Worm (Caenorhabditis elegans): Measurements from ENCODE around the gene mrps-23.
A peak's percentile ranks its signal among the peaks of the same experiment; 100 is the strongest.

The mrps-23 gene

DNA sequence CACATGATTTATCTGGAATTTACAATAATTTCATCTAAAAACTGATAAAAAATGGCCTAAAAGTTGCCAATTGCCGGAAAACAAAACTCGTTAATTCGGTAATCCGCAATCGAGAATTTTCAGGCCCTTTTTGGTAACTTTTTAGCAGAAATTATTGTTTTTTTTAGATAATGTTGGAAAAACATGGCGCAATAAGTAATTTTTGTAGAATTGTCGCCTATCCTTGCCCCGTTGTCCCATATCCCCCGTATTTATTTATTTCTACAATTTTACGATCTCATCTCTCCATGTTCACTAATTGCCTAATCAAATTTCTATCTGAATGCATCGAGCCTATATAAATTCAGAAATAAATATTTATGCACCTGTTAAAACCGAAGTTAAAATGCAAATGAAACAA, 10.5 kb downstream of the mrps-23 start:
- TF ChIP-seq tbx-37 (GFP tag; conservative IDR thresholded peaks at IDR 0.05) (no peak), hmbx-1 (tag; optimal IDR thresholded peaks at IDR 0.05) (no peak)

DNA sequence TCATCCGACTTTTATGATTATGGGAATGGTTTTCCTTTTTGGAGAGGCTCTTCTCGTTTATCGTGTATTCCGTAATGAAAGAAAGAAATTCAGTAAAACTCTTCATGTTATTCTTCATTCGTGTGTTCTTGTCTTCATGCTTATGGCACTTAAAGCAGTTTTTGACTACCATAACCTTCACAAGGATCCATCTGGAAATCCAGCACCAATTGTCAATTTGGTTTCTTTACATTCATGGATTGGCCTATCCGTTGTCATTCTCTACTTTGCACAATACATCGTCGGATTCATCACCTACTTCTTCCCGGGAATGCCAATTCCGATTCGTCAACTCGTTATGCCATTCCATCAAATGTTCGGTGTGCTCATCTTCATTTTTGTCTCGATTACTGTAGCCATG, 11.8 kb downstream of the mrps-23 start:
- TF ChIP-seq ama-1 (optimal IDR thresholded peaks at IDR 0.05): no peak
- no peak for TF ChIP-seq B0310.2 (tag; optimal IDR thresholded peaks at IDR 0.05)
- TF ChIP-seq tbx-37 (GFP tag; conservative IDR thresholded peaks at IDR 0.05): no peak

DNA sequence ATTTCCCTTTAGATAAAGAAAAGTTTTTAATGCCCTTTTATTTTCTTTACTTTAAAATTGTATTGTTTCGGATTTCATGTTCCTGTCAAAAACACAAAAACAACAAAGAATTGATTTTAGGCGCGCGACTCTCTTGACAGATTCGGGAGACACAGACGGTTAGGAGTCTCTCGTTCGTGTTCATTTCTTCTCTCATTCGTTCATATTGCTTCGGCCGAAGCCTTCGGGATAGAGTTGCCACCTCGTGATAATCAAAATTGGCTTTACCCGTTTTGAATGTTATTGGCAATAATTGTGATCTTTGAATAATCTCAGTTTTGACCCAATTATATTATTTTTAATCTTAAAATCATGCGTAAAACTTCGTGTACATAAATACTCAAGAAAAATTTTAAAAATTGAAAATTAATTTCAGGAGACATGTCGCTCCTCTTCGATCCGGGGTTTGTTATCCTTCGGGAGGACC, 12.4 kb downstream of the mrps-23 start, which contains the start of gene F55H2.5:
Gene F55H2.5, plus strand, starts transcription at position 416 of the 466 bp plus-strand sequence.
- TF ChIP-seq hmbx-1 (tag; optimal IDR thresholded peaks at IDR 0.05) (no peak), pes-1 (GFP tag; IDR thresholded peaks at IDR 0.05) (no peak), tra-4 (tag; optimal IDR thresholded peaks at IDR 0.05) (no peak), ceh-13 (GFP tag; optimal IDR thresholded peaks at IDR 0.05) (no peak), tbx-11 (GFP tag; IDR thresholded peaks at IDR 0.05) (no peak), B0310.2 (tag; optimal IDR thresholded peaks at IDR 0.05) (no peak), flt-1 (GFP tag; IDR thresholded peaks at IDR 0.05) (no peak), scrt-1 (GFP tag; IDR thresholded peaks at IDR 0.05) (no peak), F13C5.2 (tag; optimal IDR thresholded peaks at IDR 0.05) (no peak), ets-7 (tag; optimal IDR thresholded peaks at IDR 0.05) (no peak), hnd-1 (tag; optimal IDR thresholded peaks at IDR 0.05) (no peak), sea-1 (GFP tag; conservative IDR thresholded peaks at IDR 0.05) (no peak), tbx-37 (GFP tag; conservative IDR thresholded peaks at IDR 0.05) (no peak), aly-1 (tag; optimal IDR thresholded peaks at IDR 0.05) (no peak), ama-1 (optimal IDR thresholded peaks at IDR 0.05) (no peak), ceh-36 (tag; optimal IDR thresholded peaks at IDR 0.05) (no peak), hmg-4 (GFP tag; optimal IDR thresholded peaks at IDR 0.05) (no peak)

DNA sequence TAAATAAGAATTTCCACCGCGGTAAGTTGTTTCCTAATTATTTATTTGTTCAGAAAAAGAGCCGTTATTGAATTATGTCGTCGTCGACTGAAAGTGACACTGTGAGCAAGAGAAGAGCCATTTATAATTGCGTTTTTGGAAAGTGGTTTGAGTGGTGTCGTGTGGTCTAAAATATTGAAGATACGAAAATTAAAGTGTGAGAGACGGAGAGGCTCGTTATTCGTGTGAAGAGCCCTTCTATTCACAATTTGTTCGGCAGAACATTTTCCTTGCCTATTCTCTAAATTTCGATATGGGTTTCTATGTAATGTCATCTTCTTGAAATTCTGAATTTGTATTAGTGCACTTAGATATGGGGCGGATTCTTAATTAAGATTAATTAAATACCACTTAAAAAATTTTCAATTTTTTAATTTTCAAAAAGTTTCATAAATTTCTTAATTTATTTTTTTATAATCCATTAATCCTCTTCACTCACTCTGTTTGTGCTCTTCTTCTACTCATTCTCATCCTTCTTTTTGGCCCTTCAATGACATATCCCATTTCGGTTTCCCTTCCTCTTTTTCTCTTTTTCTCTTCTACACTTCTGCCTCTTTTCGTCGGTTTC, 13.6 kb downstream of the mrps-23 start:
- TF ChIP-seq tra-4 (tag; optimal IDR thresholded peaks at IDR 0.05) (no peak), flt-1 (GFP tag; IDR thresholded peaks at IDR 0.05) (no peak), ceh-36 (tag; optimal IDR thresholded peaks at IDR 0.05) (no peak), sea-1 (GFP tag; conservative IDR thresholded peaks at IDR 0.05) (no peak), B0310.2 (tag; optimal IDR thresholded peaks at IDR 0.05) (no peak), tbx-37 (GFP tag; conservative IDR thresholded peaks at IDR 0.05) (no peak), ama-1 (optimal IDR thresholded peaks at IDR 0.05) (no peak), ceh-13 (GFP tag; optimal IDR thresholded peaks at IDR 0.05) (no peak), F13C5.2 (tag; optimal IDR thresholded peaks at IDR 0.05) (no peak), hmbx-1 (tag; optimal IDR thresholded peaks at IDR 0.05) (no peak), tbx-11 (GFP tag; IDR thresholded peaks at IDR 0.05) (no peak), hnd-1 (tag; optimal IDR thresholded peaks at IDR 0.05) (no peak), hmg-4 (GFP tag; optimal IDR thresholded peaks at IDR 0.05) (no peak), ets-7 (tag; optimal IDR thresholded peaks at IDR 0.05) (no peak), pes-1 (GFP tag; IDR thresholded peaks at IDR 0.05) (no peak), aly-1 (tag; optimal IDR thresholded peaks at IDR 0.05) (no peak)

DNA sequence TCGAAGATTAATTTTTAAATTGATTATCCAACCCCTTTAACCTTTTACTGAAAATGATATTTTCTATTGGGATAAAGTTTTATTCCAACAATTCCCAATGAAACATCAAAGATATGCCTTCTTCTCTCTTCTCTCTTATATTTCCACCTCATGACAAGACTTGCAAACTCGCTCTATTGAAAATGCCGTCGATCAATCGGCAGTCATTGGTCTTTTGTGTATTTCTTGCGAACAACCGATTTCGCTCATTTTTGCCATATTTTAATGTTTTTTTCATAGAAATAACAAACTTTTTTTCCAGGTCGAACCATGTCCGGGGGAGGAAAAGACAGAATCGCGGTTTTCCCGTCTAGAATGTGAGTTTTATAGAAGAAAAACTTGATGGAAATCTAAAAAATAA, 15.7 kb downstream of the mrps-23 start, which contains the start of gene vha-14:
Gene vha-14, plus strand, starts transcription at position 302 of the 400 bp plus-strand sequence.
- TF ChIP-seq hmg-4 (GFP tag; optimal IDR thresholded peaks at IDR 0.05): peak; percentile 6
- TF ChIP-seq B0310.2 (tag; optimal IDR thresholded peaks at IDR 0.05): no peak
- TF ChIP-seq F13C5.2 (tag; optimal IDR thresholded peaks at IDR 0.05): peak; percentile 1
- TF ChIP-seq ceh-36 (tag; optimal IDR thresholded peaks at IDR 0.05): no peak

DNA sequence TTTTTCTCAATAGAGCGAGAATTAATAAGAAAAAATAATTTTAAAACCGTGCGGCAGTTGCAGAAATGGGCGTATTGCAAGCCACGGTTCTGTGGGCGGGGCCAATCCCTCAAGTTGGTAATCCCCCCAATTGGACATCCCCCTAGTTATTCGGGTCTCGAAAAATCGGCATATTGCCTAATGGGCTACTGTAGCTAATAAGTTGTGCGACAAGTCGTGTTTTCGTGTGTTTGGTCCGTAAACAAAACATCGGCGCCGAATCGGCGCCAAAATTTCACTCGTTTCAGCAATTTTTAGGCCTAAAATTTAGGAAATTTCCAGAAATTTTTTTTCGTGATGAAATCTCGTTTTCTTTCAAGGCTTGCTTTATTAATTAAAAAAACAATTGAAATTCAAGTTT, 19.1 kb downstream of the mrps-23 start:
- TF ChIP-seq hmg-4 (GFP tag; optimal IDR thresholded peaks at IDR 0.05) (no peak), hmbx-1 (tag; optimal IDR thresholded peaks at IDR 0.05) (no peak), ceh-13 (GFP tag; optimal IDR thresholded peaks at IDR 0.05) (no peak), hnd-1 (tag; optimal IDR thresholded peaks at IDR 0.05) (no peak), scrt-1 (GFP tag; IDR thresholded peaks at IDR 0.05) (no peak), tbx-11 (GFP tag; IDR thresholded peaks at IDR 0.05) (no peak), pes-1 (GFP tag; IDR thresholded peaks at IDR 0.05) (no peak), ceh-36 (tag; optimal IDR thresholded peaks at IDR 0.05) (no peak), sea-1 (GFP tag; conservative IDR thresholded peaks at IDR 0.05) (no peak), ama-1 (optimal IDR thresholded peaks at IDR 0.05) (no peak), tbx-37 (GFP tag; conservative IDR thresholded peaks at IDR 0.05) (no peak), F13C5.2 (tag; optimal IDR thresholded peaks at IDR 0.05) (no peak), ets-7 (tag; optimal IDR thresholded peaks at IDR 0.05) (no peak), aly-1 (tag; optimal IDR thresholded peaks at IDR 0.05) (no peak), flt-1 (GFP tag; IDR thresholded peaks at IDR 0.05) (no peak), B0310.2 (tag; optimal IDR thresholded peaks at IDR 0.05) (no peak), tra-4 (tag; optimal IDR thresholded peaks at IDR 0.05) (no peak)

DNA sequence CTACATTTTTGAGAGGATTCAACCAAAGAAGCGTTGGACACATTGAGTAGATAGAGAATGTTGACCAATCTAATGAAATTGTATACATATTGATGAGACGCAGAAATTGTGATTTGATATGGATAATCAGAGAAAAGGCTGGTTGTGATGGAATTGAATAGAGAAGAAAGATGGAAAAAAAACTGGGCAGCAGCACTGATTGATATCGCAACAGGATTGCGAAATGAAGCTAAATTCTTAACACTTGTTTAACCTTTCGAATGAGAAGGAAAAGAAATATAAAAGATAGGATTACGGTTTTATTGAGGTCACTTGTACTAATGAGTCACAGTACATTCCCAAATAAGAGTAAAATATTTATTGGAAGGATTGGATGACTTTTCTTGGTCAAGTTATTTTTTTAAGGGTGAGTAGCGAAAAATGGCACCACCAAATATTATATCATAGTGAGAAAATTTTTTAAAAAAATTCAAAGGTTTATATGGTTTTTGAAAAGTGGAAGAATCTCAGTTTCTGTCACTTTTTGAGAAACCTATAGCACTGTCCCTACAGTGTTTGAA, 21.2 kb downstream of the mrps-23 start:
- no peak for TF ChIP-seq tbx-11 (GFP tag; IDR thresholded peaks at IDR 0.05)
- no peak for TF ChIP-seq ceh-13 (GFP tag; optimal IDR thresholded peaks at IDR 0.05)
- no peak for TF ChIP-seq sea-1 (GFP tag; conservative IDR thresholded peaks at IDR 0.05)
- TF ChIP-seq ceh-36 (tag; optimal IDR thresholded peaks at IDR 0.05): no peak
- TF ChIP-seq hmg-4 (GFP tag; optimal IDR thresholded peaks at IDR 0.05): no peak
- no peak for TF ChIP-seq F13C5.2 (tag; optimal IDR thresholded peaks at IDR 0.05)
- TF ChIP-seq tra-4 (tag; optimal IDR thresholded peaks at IDR 0.05): no peak
- TF ChIP-seq tbx-37 (GFP tag; conservative IDR thresholded peaks at IDR 0.05): no peak
- TF ChIP-seq flt-1 (GFP tag; IDR thresholded peaks at IDR 0.05): no peak
- TF ChIP-seq scrt-1 (GFP tag; IDR thresholded peaks at IDR 0.05): no peak
- no peak for TF ChIP-seq hnd-1 (tag; optimal IDR thresholded peaks at IDR 0.05)
- no peak for TF ChIP-seq pes-1 (GFP tag; IDR thresholded peaks at IDR 0.05)
- no peak for TF ChIP-seq ama-1 (optimal IDR thresholded peaks at IDR 0.05)
- TF ChIP-seq hmbx-1 (tag; optimal IDR thresholded peaks at IDR 0.05): no peak
- no peak for TF ChIP-seq B0310.2 (tag; optimal IDR thresholded peaks at IDR 0.05)
- no peak for TF ChIP-seq aly-1 (tag; optimal IDR thresholded peaks at IDR 0.05)
- TF ChIP-seq ets-7 (tag; optimal IDR thresholded peaks at IDR 0.05): no peak

All from whole organism, early embryonic.